Fruit fly (Drosophila melanogaster) whole organism, adult: ENCODE measurements around the gene CG7275.

ENCODE experiments used
- CG11617 ChIP-seq: fragments of 200-800 bp; sonication (Bioruptor generic); optimal IDR thresholded peaks from 2 replicates; lab custom pipeline; 2017; ENCODE audit warnings: mild to moderate bottlenecking, missing biosample characterization, missing genetic modification reagents, missing genetic modification characterization
- CG1620 ChIP-seq: fragments of 200-800 bp; sonication (Bioruptor generic); optimal IDR thresholded peaks from 2 replicates; lab custom pipeline; 2016; ENCODE audit warnings: missing biosample characterization, missing genetic modification characterization
- CG7101 ChIP-seq: fragments of 200-800 bp; sonication (Bioruptor generic); optimal IDR thresholded peaks from 2 replicates; lab custom pipeline; 2018; ENCODE audit warnings: missing biosample characterization, mild to moderate bottlenecking, missing genetic modification characterization, moderate library complexity
- Clk ChIP-seq: fragments of 200-800 bp; sonication (Bioruptor generic); optimal IDR thresholded peaks from 2 replicates; lab custom pipeline; 2017; ENCODE audit warnings: missing biosample characterization, missing genetic modification characterization
- Crg-1 ChIP-seq: fragments of 200-800 bp; sonication (Bioruptor generic); optimal IDR thresholded peaks from 2 replicates; lab custom pipeline; 2016; ENCODE audit warnings: missing biosample characterization, missing genetic modification characterization
- Mnt ChIP-seq: fragments of 200-800 bp; sonication (Bioruptor generic); optimal IDR thresholded peaks from 2 replicates; lab custom pipeline; 2016; ENCODE audit warnings: missing biosample characterization, mild to moderate bottlenecking, missing genetic modification characterization
- bab1 ChIP-seq: fragments of 200-800 bp; sonication (Bioruptor generic); optimal IDR thresholded peaks from 3 replicates; lab custom pipeline; 2019; ENCODE audit warnings: missing biosample characterization, mild to moderate bottlenecking, missing genetic modification characterization, moderate library complexity
- cnc ChIP-seq, 2 experiments: fragments of >200 bp; optimal IDR thresholded peaks; 2 replicates each; lab custom pipeline; 2017
- kay ChIP-seq: fragments of 200-800 bp; sonication (Bioruptor generic); peaks from one replicate; lab custom pipeline; 2016; ENCODE audit warnings: missing biosample characterization, missing genetic modification characterization, borderline replicate concordance
- pad ChIP-seq: fragments of 200-800 bp; sonication (Bioruptor generic); optimal IDR thresholded peaks from 3 replicates; lab custom pipeline; 2017; ENCODE audit warnings: missing biosample characterization, missing genetic modification characterization, mild to moderate bottlenecking, moderate library complexity, missing genetic modification reagents

- TF ChIP-seq kay (no peak), cnc (optimal IDR thresholded peaks at IDR 0.05; lab: Kevin White, UChicago) (no peak), Mnt (GFP tag; lab: Kevin White, UChicago) (no peak), bab1 (no peak), CG7101 (tag; lab: Kevin White, UChicago) (no peak), CG11617 (GFP tag; lab: Kevin White, UChicago) (no peak), CG1620 (GFP tag; lab: Kevin White, UChicago) (no peak), pad (GFP tag; lab: Kevin White, UChicago) (no peak), Clk (GFP tag; lab: Kevin White, UChicago) (no peak), Crg-1 (GFP tag; lab: Kevin White, UChicago) (no peak)
Observed at dm6 chr3L:15502256-15502655, 3.5 kb downstream of the CG7275 start.
